Fruit fly (Drosophila melanogaster) whole organism, wandering third instar larva: Measurements from ENCODE around the gene CG42526.

Experiments
- Abd-B ChIP-seq: fragments of >200 bp; optimal IDR thresholded peaks from 2 replicates; lab custom pipeline; 2017; ENCODE audit warnings: missing biosample characterization, missing genetic modification characterization
- CG32264 ChIP-seq: fragments of 200-800 bp; sonication (Bioruptor generic); optimal IDR thresholded peaks from 2 replicates; lab custom pipeline; 2016; ENCODE audit warnings: missing biosample characterization, missing genetic modification characterization
- CG9705 ChIP-seq: fragments of 200-800 bp; sonication (Bioruptor generic); optimal IDR thresholded peaks from 2 replicates; lab custom pipeline; 2018; ENCODE audit warnings: missing biosample characterization, mild to moderate bottlenecking, missing genetic modification characterization
- CrebA ChIP-seq: fragments of 200-800 bp; sonication (Bioruptor generic); optimal IDR thresholded peaks from 2 replicates; lab custom pipeline; 2016; ENCODE audit warnings: missing biosample characterization, mild to moderate bottlenecking, missing genetic modification characterization, borderline replicate concordance
- Dfd ChIP-seq: fragments of >200 bp; optimal IDR thresholded peaks from 2 replicates; lab custom pipeline; 2017; ENCODE audit warnings: missing biosample characterization, missing genetic modification characterization
- Dif ChIP-seq: fragments of 200-275, 200-300 bp; sonication (Bioruptor generic); optimal IDR thresholded peaks from 2 replicates; lab custom pipeline; 2018; ENCODE audit warnings: missing biosample characterization, missing genetic modification characterization; ENCODE audit not compliant: partially characterized antibody
- GATAd ChIP-seq: sonication (Bioruptor generic); optimal IDR thresholded peaks from 2 replicates; lab custom pipeline; 2016; ENCODE audit warnings: missing biosample characterization, missing genetic modification characterization
- HLH106 ChIP-seq: fragments of 200-800 bp; optimal IDR thresholded peaks from 3 replicates; lab custom pipeline; 2019; ENCODE audit warnings: missing biosample characterization, mild to moderate bottlenecking, missing genetic modification characterization, moderate library complexity
- Hnf4 ChIP-seq: fragments of 200-800 bp; sonication (Bioruptor generic); optimal IDR thresholded peaks from 2 replicates; lab custom pipeline; 2016; ENCODE audit warnings: missing biosample characterization, mild to moderate bottlenecking, missing genetic modification characterization
- Hr78 ChIP-seq: fragments of >200 bp; optimal IDR thresholded peaks from 2 replicates; lab custom pipeline; 2017; ENCODE audit warnings: missing biosample characterization, missing genetic modification characterization
- Hr83 ChIP-seq: fragments of 200-300 bp; sonication (Bioruptor generic); optimal IDR thresholded peaks from 2 replicates; lab custom pipeline; 2016; ENCODE audit warnings: missing biosample characterization, mild to moderate bottlenecking, missing genetic modification characterization, moderate library complexity; ENCODE audit not compliant: poor library complexity, severe bottlenecking
- Jra ChIP-seq: sonication (Bioruptor generic); optimal IDR thresholded peaks from 2 replicates; lab custom pipeline; 2016; ENCODE audit warnings: missing biosample characterization, missing genetic modification characterization
- Mio ChIP-seq: sonication (Bioruptor generic); optimal IDR thresholded peaks from 2 replicates; lab custom pipeline; 2016; ENCODE audit warnings: missing biosample characterization, missing genetic modification characterization
- Myc ChIP-seq: fragments of >200 bp; optimal IDR thresholded peaks from 2 replicates; lab custom pipeline; 2017
- N ChIP-seq: fragments of >200 bp; optimal IDR thresholded peaks from 2 replicates; lab custom pipeline; 2018; ENCODE audit warnings: missing biosample characterization, missing external identifiers, missing genetic modification characterization
- OdsH ChIP-seq: fragments of 200-800 bp; sonication (Bioruptor generic); optimal IDR thresholded peaks from 2 replicates; lab custom pipeline; 2016; ENCODE audit warnings: missing biosample characterization, mild to moderate bottlenecking, missing genetic modification characterization
- Rel ChIP-seq, 2 experiments: fragments of 200-800 bp; sonication (Bioruptor generic) in 1 of 2; optimal IDR thresholded peaks; 2 replicates in 1 of 2; 3 replicates in 1 of 2; lab custom pipeline; 2016 to 2019; ENCODE audit warnings: mild to moderate bottlenecking in 2 of 2, missing biosample characterization in 2 of 2, missing genetic modification characterization in 2 of 2, moderate library complexity in 1 of 2
- Sp1 ChIP-seq: fragments of 200-800 bp; sonication (Bioruptor generic); optimal IDR thresholded peaks from 3 replicates; lab custom pipeline; 2019; ENCODE audit warnings: missing biosample characterization, mild to moderate bottlenecking, missing genetic modification characterization, moderate library complexity
- Vsx2 ChIP-seq: fragments of 200-300, 225-300 bp; sonication (Bioruptor generic); optimal IDR thresholded peaks from 2 replicates; lab custom pipeline; 2018; ENCODE audit warnings: missing biosample characterization, missing genetic modification characterization; ENCODE audit not compliant: partially characterized antibody
- br ChIP-seq: fragments of 200-800 bp; sonication (Bioruptor generic); optimal IDR thresholded peaks from 2 replicates; lab custom pipeline; 2016; ENCODE audit warnings: missing biosample characterization, missing genetic modification characterization
- brk ChIP-seq: fragments of 200-800 bp; sonication (Bioruptor generic); optimal IDR thresholded peaks from 2 replicates; lab custom pipeline; 2016; ENCODE audit warnings: missing biosample characterization, mild to moderate bottlenecking, missing genetic modification characterization
- dl ChIP-seq, 2 experiments: fragments of 175-275, 200-275 bp in 1 of 2; fragments of 200-275 bp in 1 of 2; sonication (Bioruptor generic); optimal IDR thresholded peaks; lab custom pipeline; 2018; ENCODE audit warnings: mild to moderate bottlenecking in 2 of 2, missing biosample characterization in 2 of 2, missing genetic modification characterization in 2 of 2, moderate library complexity in 2 of 2; ENCODE audit not compliant: partially characterized antibody in 2 of 2, insufficient read depth in 1 of 2
- dmrt93B ChIP-seq: fragments of 200-800 bp; sonication (Bioruptor generic); optimal IDR thresholded peaks from 2 replicates; lab custom pipeline; 2018; ENCODE audit warnings: missing biosample characterization, mild to moderate bottlenecking, missing genetic modification characterization
- dsf ChIP-seq: sonication (Bioruptor generic); optimal IDR thresholded peaks from 2 replicates; lab custom pipeline; 2016; ENCODE audit warnings: missing biosample characterization, missing genetic modification characterization, borderline replicate concordance
- ey ChIP-seq: fragments of 200-800 bp; sonication (Bioruptor generic); optimal IDR thresholded peaks from 2 replicates; lab custom pipeline; 2016; ENCODE audit warnings: missing biosample characterization, missing genetic modification characterization
- foxo ChIP-seq, 2 experiments: fragments of 200-800 bp; sonication (Bioruptor generic); optimal IDR thresholded peaks; 2 replicates in 1 of 2; 3 replicates in 1 of 2; lab custom pipeline; 2016 to 2017; ENCODE audit warnings: missing biosample characterization in 2 of 2, missing genetic modification characterization in 2 of 2
- fru ChIP-seq: fragments of 200-800 bp; sonication (Bioruptor generic); optimal IDR thresholded peaks from 3 replicates; lab custom pipeline; 2016; ENCODE audit warnings: missing biosample characterization, mild to moderate bottlenecking, missing genetic modification characterization
- h ChIP-seq: fragments of 200-800 bp; sonication (Bioruptor generic); optimal IDR thresholded peaks from 3 replicates; lab custom pipeline; 2016; ENCODE audit warnings: missing biosample characterization, mild to moderate bottlenecking, missing genetic modification characterization
- jim ChIP-seq: fragments of 175-275, 200-325 bp; sonication (Bioruptor generic); optimal IDR thresholded peaks from 2 replicates; lab custom pipeline; 2016; ENCODE audit warnings: missing biosample characterization, mild to moderate bottlenecking, missing genetic modification characterization
- lola ChIP-seq: fragments of >200 bp; optimal IDR thresholded peaks from 2 replicates; lab custom pipeline; 2017; ENCODE audit warnings: missing biosample characterization, missing genetic modification characterization
- pan ChIP-seq: fragments of >200 bp; optimal IDR thresholded peaks from 2 replicates; lab custom pipeline; 2017
- psq ChIP-seq: fragments of 200-800 bp; sonication (Bioruptor generic); optimal IDR thresholded peaks from 3 replicates; lab custom pipeline; 2017; ENCODE audit warnings: missing biosample characterization, mild to moderate bottlenecking, missing genetic modification characterization, moderate library complexity
- rgr ChIP-seq: fragments of 200-800 bp; sonication (Bioruptor generic); optimal IDR thresholded peaks from 3 replicates; lab custom pipeline; 2016; ENCODE audit warnings: missing biosample characterization, mild to moderate bottlenecking, missing genetic modification characterization
- sage ChIP-seq: fragments of 200-800 bp; sonication (Bioruptor generic); optimal IDR thresholded peaks from 2 replicates; lab custom pipeline; 2016; ENCODE audit warnings: missing biosample characterization, mild to moderate bottlenecking, missing genetic modification characterization
- sv ChIP-seq: fragments of 200-800 bp; sonication (Bioruptor generic); optimal IDR thresholded peaks from 3 replicates; lab custom pipeline; 2016; ENCODE audit warnings: missing biosample characterization, missing genetic modification characterization
- tai ChIP-seq: sonication (Bioruptor generic); optimal IDR thresholded peaks from 2 replicates; lab custom pipeline; 2016; ENCODE audit warnings: missing biosample characterization, missing genetic modification characterization
- usp ChIP-seq: fragments of >200 bp; optimal IDR thresholded peaks from 2 replicates; lab custom pipeline; 2017; ENCODE audit warnings: missing biosample characterization, missing genetic modification characterization
- woc ChIP-seq: sonication (Bioruptor generic); optimal IDR thresholded peaks from 2 replicates; lab custom pipeline; 2016; ENCODE audit warnings: missing biosample characterization, mild to moderate bottlenecking, missing genetic modification characterization

Gene CG42526

DNA sequence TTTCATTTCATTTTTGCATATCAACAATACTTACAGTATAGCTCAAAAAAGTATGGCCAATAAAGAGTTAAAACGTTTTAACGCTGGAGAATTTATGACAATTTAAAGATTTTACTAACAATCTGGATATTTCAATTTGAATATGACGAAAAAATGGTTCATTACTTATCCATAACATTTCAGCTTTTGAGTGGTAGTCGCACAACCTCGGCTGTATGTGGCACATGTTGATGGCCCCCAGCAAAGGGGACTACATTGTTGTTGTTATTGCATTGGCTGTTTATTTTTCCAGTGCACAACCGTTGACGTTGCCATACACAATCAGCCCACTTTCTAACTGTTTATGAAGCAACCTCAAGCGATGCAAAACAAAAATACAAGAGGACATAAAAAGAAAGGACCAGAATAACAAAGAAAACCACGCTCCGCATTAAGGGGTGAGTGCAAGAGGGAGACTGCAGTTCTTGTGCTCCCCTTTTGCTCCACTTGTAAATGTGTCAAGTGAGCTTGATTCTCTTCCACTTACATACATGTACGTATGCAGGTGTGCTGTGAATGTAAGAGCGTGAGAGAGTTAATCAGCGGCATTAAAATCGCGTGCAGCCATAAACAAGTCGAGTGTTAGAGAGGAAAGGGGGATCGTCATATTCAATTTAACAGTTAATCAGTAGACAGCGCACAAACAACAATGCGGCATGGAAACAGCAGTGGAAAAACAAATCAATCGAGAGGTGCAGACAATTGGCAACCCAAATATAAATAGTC, 15.0 kb downstream of the CG42526 start:
- TF ChIP-seq Hr83 (GFP tag; lab: Kevin White, UChicago) (no peak), Rel (GFP tag; optimal IDR thresholded peaks at IDR 0.05; lab: Kevin White, UChicago) (peak; percentile 46), Rel (tag; optimal IDR thresholded peaks at IDR 0.05; lab: Kevin White, UChicago) (peak; percentile 66), Dif (no peak), CG9705 (peak; percentile 62), brk (peak; percentile 38), foxo (GFP tag; optimal IDR thresholded peaks at IDR 0.05; lab: Kevin White, UChicago) (peak; percentile 60 to 92), N (GFP tag; lab: Kevin White, UChicago) (no peak), Hr78 (GFP tag; lab: Kevin White, UChicago) (no peak), GATAd (GFP tag; lab: Kevin White, UChicago) (peak; percentile 12), Myc (no peak), tai (GFP tag; lab: Kevin White, UChicago) (peak; percentile 78), usp (GFP tag; lab: Kevin White, UChicago) (no peak), Sp1 (GFP tag; lab: Kevin White, UChicago) (peak; percentile 90), fru (GFP tag; lab: Kevin White, UChicago) (peak; percentile 94), jim (no peak), Abd-B (GFP tag; lab: Kevin White, UChicago) (no peak), Vsx2 (GFP tag; lab: Kevin White, UChicago) (no peak), rgr (peak; percentile 88), pan (lab: Kevin White, UChicago) (no peak), sage (GFP tag; lab: Kevin White, UChicago) (peak; percentile 71), sv (no peak), dsf (GFP tag; lab: Kevin White, UChicago) (peak; percentile 27), ey (GFP tag; lab: Kevin White, UChicago) (peak; percentile 93), dmrt93B (GFP tag; lab: Kevin White, UChicago) (peak; percentile 80), OdsH (GFP tag; lab: Kevin White, UChicago) (peak; percentile 90), Dfd (GFP tag; lab: Kevin White, UChicago) (no peak), h (peak; percentile 90), Mio (GFP tag; lab: Kevin White, UChicago) (peak; percentile 27), woc (GFP tag; lab: Kevin White, UChicago) (peak; percentile 77), psq (GFP tag; lab: Kevin White, UChicago) (peak; percentile 86), Jra (GFP tag; lab: Kevin White, UChicago) (peak; percentile 88), CrebA (GFP tag; lab: Kevin White, UChicago) (no peak), dl (GFP tag; optimal IDR thresholded peaks at IDR 0.05; lab: Kevin White, UChicago; ENCODE audit: insufficient read depth in 1 of 2, partially characterized antibody in 2 of 2) (no peak), br (GFP tag; lab: Kevin White, UChicago) (peak; percentile 95), Hnf4 (GFP tag; lab: Kevin White, UChicago) (peak; percentile 87), HLH106 (tag; lab: Kevin White, UChicago) (peak; percentile 91), CG32264 (GFP tag; lab: Kevin White, UChicago) (peak; percentile 86), lola (GFP tag; lab: Kevin White, UChicago) (no peak)
- TF ChIP-seq, all 38 proteins: peak for 23

DNA sequence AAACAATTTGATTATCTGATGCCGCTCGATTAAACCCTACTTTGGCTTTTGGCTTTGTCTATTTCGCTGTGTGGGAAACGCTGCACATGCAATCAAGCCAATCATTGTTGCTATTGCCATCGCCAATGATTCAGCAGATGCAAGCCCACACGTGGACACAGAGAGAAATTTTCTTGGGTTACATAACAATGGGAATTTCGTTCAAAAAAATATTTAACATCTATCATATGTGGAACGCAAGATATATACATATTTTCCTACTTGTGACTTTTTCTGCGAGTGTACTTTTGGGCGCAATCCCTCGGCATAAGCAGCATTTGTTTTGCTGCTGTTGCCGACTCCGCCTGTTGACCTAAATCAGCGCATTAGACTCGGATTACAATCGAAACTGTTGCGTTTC, 15.9 kb downstream of the CG42526 start:
- TF ChIP-seq h (peak; percentile 37), br (GFP tag; lab: Kevin White, UChicago) (no peak), lola (GFP tag; lab: Kevin White, UChicago) (no peak), GATAd (GFP tag; lab: Kevin White, UChicago) (no peak)
